Worm (Caenorhabditis elegans) whole organism, L2 larva: ENCODE data around the gene srh-286.
A peak's percentile ranks its signal among the peaks of the same experiment; 100 is the strongest.
"Not testable (repeated sequence)": the region's sequence is repeated elsewhere in the genome, so short reads cannot be mapped to it uniquely, and the experiment has no call there.

ENCODE experiments used
- C34F6.9 ChIP-seq: fragments of 150-350 bp; optimal IDR thresholded peaks from 2 replicates; lab custom pipeline; 2014; ENCODE audit warnings: missing biosample characterization, missing genetic modification characterization
- F13H6.1 ChIP-seq: sonication (generic microtip); optimal IDR thresholded peaks from 2 replicates; lab custom pipeline; 2016; ENCODE audit warnings: missing genetic modification characterization, missing compliant biosample characterization
- R02D3.7 ChIP-seq: fragments of 150-350 bp; optimal IDR thresholded peaks from 2 replicates; lab custom pipeline; 2014; ENCODE audit warnings: missing biosample characterization, missing genetic modification characterization
- Y55F3AM.14 ChIP-seq: fragments of 200-800 bp; sonication (Bioruptor generic); optimal IDR thresholded peaks from 2 replicates; lab custom pipeline; 2018; ENCODE audit warnings: mild to moderate bottlenecking, missing genetic modification characterization, missing compliant biosample characterization
- ZK546.5 ChIP-seq: sonication (generic microtip); optimal IDR thresholded peaks from 2 replicates; lab custom pipeline; 2017; ENCODE audit warnings: missing biosample characterization, missing genetic modification characterization
- alr-1 ChIP-seq: fragments of 150-350 bp; optimal IDR thresholded peaks from 2 replicates; lab custom pipeline; 2014; ENCODE audit warnings: missing biosample characterization, missing genetic modification characterization
- ama-1 ChIP-seq: fragments of 150-350 bp; optimal IDR thresholded peaks from 2 replicates; lab custom pipeline; 2018; ENCODE audit warnings: inconsistent platforms
- blmp-1 ChIP-seq: sonication (generic microtip); optimal IDR thresholded peaks from 2 replicates; lab custom pipeline; 2017; ENCODE audit warnings: missing genetic modification characterization, mild to moderate bottlenecking, missing compliant biosample characterization, antibody characterized with exemption, moderate library complexity; ENCODE audit not compliant: insufficient read depth
- ceh-16 ChIP-seq: fragments of 150-350 bp; optimal IDR thresholded peaks from 2 replicates; lab custom pipeline; 2014; ENCODE audit warnings: missing biosample characterization, missing genetic modification characterization
- ceh-82 ChIP-seq: fragments of 150-350 bp; optimal IDR thresholded peaks from 2 replicates; lab custom pipeline; 2014; ENCODE audit warnings: missing biosample characterization, missing genetic modification characterization
- crh-2 ChIP-seq: sonication (generic microtip); optimal IDR thresholded peaks from 2 replicates; lab custom pipeline; 2017; ENCODE audit warnings: missing biosample characterization, missing genetic modification characterization
- dmd-4 ChIP-seq: sonication (generic microtip); optimal IDR thresholded peaks from 2 replicates; lab custom pipeline; 2017; ENCODE audit warnings: missing biosample characterization, missing genetic modification characterization
- egl-27 ChIP-seq: sonication (generic microtip); optimal IDR thresholded peaks from 3 replicates; lab custom pipeline; 2017; ENCODE audit warnings: missing biosample characterization, missing genetic modification reagents, missing genetic modification characterization
- elt-1 ChIP-seq: fragments of 150-350 bp; optimal IDR thresholded peaks from 2 replicates; lab custom pipeline; 2014; ENCODE audit warnings: missing biosample characterization, missing genetic modification characterization
- gmeb-1 ChIP-seq: fragments of 150-350 bp; optimal IDR thresholded peaks from 2 replicates; lab custom pipeline; 2014; ENCODE audit warnings: missing biosample characterization, missing genetic modification characterization
- lin-11 ChIP-seq: fragments of 150-350 bp; sonication (generic microtip); optimal IDR thresholded peaks from 2 replicates; lab custom pipeline; 2014; ENCODE audit warnings: missing biosample characterization, missing genetic modification characterization, inconsistent platforms, mixed read lengths
- lin-13 ChIP-seq: fragments of 150-350 bp; optimal IDR thresholded peaks from 2 replicates; lab custom pipeline; 2014; ENCODE audit warnings: missing biosample characterization, missing genetic modification reagents, missing genetic modification characterization
- lin-39 ChIP-seq: fragments of 150-350 bp; optimal IDR thresholded peaks from 2 replicates; lab custom pipeline; 2014; ENCODE audit warnings: missing biosample characterization, missing genetic modification reagents, missing genetic modification characterization
- lsy-2 ChIP-seq, 2 experiments: fragments of 150-350 bp in 1 of 2; sonication (generic microtip) in 1 of 2; optimal IDR thresholded peaks; 2 replicates each; lab custom pipeline; 2014 to 2017; ENCODE audit warnings: missing biosample characterization in 2 of 2, missing genetic modification characterization in 2 of 2
- mab-5 ChIP-seq: fragments of 150-350 bp; optimal IDR thresholded peaks from 2 replicates; lab custom pipeline; 2014; ENCODE audit warnings: missing biosample characterization, missing genetic modification characterization
- mbf-1 ChIP-seq: sonication (generic microtip); optimal IDR thresholded peaks from 2 replicates; lab custom pipeline; 2017; ENCODE audit warnings: missing biosample characterization, missing genetic modification characterization
- nhr-10 ChIP-seq: sonication (generic microtip); optimal IDR thresholded peaks from 2 replicates; lab custom pipeline; 2017; ENCODE audit warnings: missing biosample characterization, missing genetic modification characterization
- nhr-11 ChIP-seq: fragments of 150-350 bp; optimal IDR thresholded peaks from 2 replicates; lab custom pipeline; 2014; ENCODE audit warnings: missing biosample characterization, missing genetic modification characterization
- nhr-12 ChIP-seq: fragments of 150-350 bp; optimal IDR thresholded peaks from 2 replicates; lab custom pipeline; 2014; ENCODE audit warnings: missing biosample characterization, missing genetic modification characterization
- nhr-129 ChIP-seq: fragments of 150-350 bp; optimal IDR thresholded peaks from 2 replicates; lab custom pipeline; 2014; ENCODE audit warnings: missing biosample characterization, missing genetic modification characterization
- nhr-21 ChIP-seq: fragments of 150-350 bp; optimal IDR thresholded peaks from 2 replicates; lab custom pipeline; 2014; ENCODE audit warnings: missing biosample characterization, missing genetic modification characterization
- nhr-23 ChIP-seq: fragments of 150-350 bp; optimal IDR thresholded peaks from 2 replicates; lab custom pipeline; 2014; ENCODE audit warnings: missing biosample characterization, missing genetic modification reagents, missing genetic modification characterization
- nhr-237 ChIP-seq: fragments of 150-350 bp; optimal IDR thresholded peaks from 2 replicates; lab custom pipeline; 2014; ENCODE audit warnings: missing biosample characterization, missing genetic modification characterization
- nhr-77 ChIP-seq: fragments of 150-350 bp; optimal IDR thresholded peaks from 2 replicates; lab custom pipeline; 2014; ENCODE audit warnings: missing biosample characterization, missing genetic modification characterization
- peb-1 ChIP-seq: fragments of 150-350 bp; optimal IDR thresholded peaks from 2 replicates; lab custom pipeline; 2014; ENCODE audit warnings: missing biosample characterization, missing genetic modification characterization
- sem-4 ChIP-seq: fragments of 150-350 bp; optimal IDR thresholded peaks from 2 replicates; lab custom pipeline; 2014; ENCODE audit warnings: missing biosample characterization, missing genetic modification reagents, missing genetic modification characterization
- sma-3 ChIP-seq: sonication (generic microtip); optimal IDR thresholded peaks from 2 replicates; lab custom pipeline; 2016; ENCODE audit warnings: missing genetic modification reagents, missing genetic modification characterization, missing compliant biosample characterization
- sma-9 ChIP-seq, 2 experiments: fragments of 150-350 bp in 1 of 2; sonication (generic microtip) in 1 of 2; optimal IDR thresholded peaks; 2 replicates each; lab custom pipeline; 2014 to 2016; ENCODE audit warnings: missing genetic modification characterization in 2 of 2, mild to moderate bottlenecking in 1 of 2, missing biosample characterization in 1 of 2, missing compliant biosample characterization in 1 of 2, missing genetic modification reagents in 1 of 2, moderate library complexity in 1 of 2
- snpc-4 ChIP-seq: fragments of 150-350 bp; optimal IDR thresholded peaks from 2 replicates; lab custom pipeline; 2014; ENCODE audit warnings: missing biosample characterization, missing genetic modification characterization
- unc-39 ChIP-seq: fragments of 150-350 bp; optimal IDR thresholded peaks from 2 replicates; lab custom pipeline; 2014; ENCODE audit warnings: missing biosample characterization, missing genetic modification characterization
- unc-55 ChIP-seq: fragments of 150-350 bp; sonication (generic microtip); optimal IDR thresholded peaks from 3 replicates; lab custom pipeline; 2014; ENCODE audit warnings: missing biosample characterization, missing genetic modification reagents, missing genetic modification characterization
- unc-62 ChIP-seq: fragments of 150-350 bp; optimal IDR thresholded peaks from 2 replicates; lab custom pipeline; 2014; ENCODE audit warnings: missing biosample characterization, missing genetic modification reagents, missing genetic modification characterization
- zag-1 ChIP-seq: fragments of 150-350 bp; optimal IDR thresholded peaks from 2 replicates; lab custom pipeline; 2014; ENCODE audit warnings: missing biosample characterization, missing genetic modification characterization
- ztf-1 ChIP-seq: fragments of 200-800 bp; sonication (Bioruptor generic); conservative IDR thresholded peaks from 2 replicates; pipeline ENCODE4 v1.3.6; 2022; ENCODE audit warnings: missing genetic modification characterization, missing compliant biosample characterization
- ztf-11 ChIP-seq: sonication (generic microtip); optimal IDR thresholded peaks from 2 replicates; lab custom pipeline; 2017; ENCODE audit warnings: missing biosample characterization, missing genetic modification characterization

Gene srh-286

DNA sequence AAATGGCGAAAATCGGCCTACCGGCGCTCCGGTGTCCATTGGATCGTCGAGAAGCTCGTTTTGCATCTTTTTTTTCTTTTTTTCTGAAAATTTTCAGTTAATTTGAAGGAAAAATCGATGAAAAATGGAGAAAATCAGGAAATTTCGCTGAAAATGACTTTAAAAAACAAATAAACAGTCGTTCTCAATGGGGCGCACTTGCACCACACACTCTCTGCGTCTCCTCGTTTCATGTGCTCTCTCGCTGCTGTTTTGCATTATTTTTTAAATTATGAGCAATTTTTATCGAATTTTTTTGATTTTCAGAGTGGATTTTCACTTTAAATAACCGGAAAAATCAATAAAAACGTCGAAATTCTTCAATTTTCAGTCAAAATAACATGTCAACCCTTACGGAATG is 26.6 kb upstream of the srh-286 start, which contains the start of gene csn-1:
csn-1 (minus strand) TSS at position 83 of the 400 bp plus-strand sequence.
- TF ChIP-seq nhr-129 (tag; lab: Kevin White, UChicago) (no peak), sma-3 (GFP tag; lab: Kevin White, UChicago) (no peak), nhr-21 (no peak), sma-9 (GFP tag; optimal IDR thresholded peaks at IDR 0.05; lab: Kevin White, UChicago) (no peak), sma-9 (tag; optimal IDR thresholded peaks at IDR 0.05; lab: Kevin White, UChicago) (no peak), egl-27 (no peak), crh-2 (tag; lab: Kevin White, UChicago) (no peak), lin-13 (GFP tag; lab: Kevin White, UChicago) (peak; percentile 4), nhr-23 (tag; lab: Kevin White, UChicago) (no peak), dmd-4 (tag; lab: Kevin White, UChicago) (no peak), unc-55 (GFP tag; lab: Kevin White, UChicago) (peak; percentile 31), ztf-1 (no peak)

DNA sequence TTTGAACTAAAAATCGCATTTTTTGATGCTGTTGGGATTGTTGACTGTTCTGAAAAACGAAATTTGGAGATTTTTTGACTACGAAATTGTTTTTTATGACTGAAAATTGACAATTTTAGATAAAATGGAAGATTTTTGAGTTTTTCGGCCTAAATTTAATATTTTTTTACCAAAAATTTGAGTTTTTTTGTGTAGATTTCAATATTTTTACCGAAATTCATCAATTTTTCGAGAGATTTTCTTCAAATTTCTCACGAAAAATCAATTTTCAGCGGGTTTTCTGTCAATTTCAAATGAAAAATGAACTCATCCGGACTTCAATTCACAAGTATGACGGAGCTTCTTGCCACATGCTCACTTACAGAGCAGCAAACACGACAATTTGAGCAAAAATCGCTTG is 21.3 kb upstream of the srh-286 start, which contains the start of gene Y59A8A.8:
Y59A8A.8 (plus strand) TSS at position 301 of the 400 bp plus-strand sequence.
- TF ChIP-seq zag-1; lin-39; nhr-23 (tag; lab: Kevin White, UChicago): not testable (repeated sequence)
- TF ChIP-seq, all 48 proteins: peak for 0; not testable (repeated sequence) for 48

DNA sequence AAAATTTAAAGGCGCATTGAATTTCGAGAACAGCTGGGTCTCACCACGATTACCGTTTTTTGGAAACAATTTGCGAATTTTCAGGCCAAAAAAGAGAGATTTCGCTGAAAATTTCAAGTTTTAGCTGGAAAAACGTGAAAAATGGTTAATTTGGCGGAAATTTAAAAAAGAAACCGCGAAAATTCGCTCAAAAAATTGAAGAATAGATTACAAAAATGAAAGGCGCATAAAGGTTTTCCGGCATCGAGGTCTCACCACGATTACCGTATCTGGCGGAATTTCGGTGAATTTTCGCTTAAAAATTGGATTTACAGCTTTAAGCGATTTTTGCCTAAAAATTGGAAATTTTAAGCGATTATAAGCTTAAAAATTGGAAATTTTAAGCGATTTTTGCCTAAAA is 15.5 kb upstream of the srh-286 start:
- no peak for TF ChIP-seq nhr-11 (tag; lab: Kevin White, UChicago)
- TF ChIP-seq mbf-1 (tag; lab: Kevin White, UChicago) = no peak
- no peak for TF ChIP-seq F13H6.1 (tag; lab: Kevin White, UChicago)
- no peak for TF ChIP-seq ama-1
- no peak for TF ChIP-seq lsy-2 (tag; optimal IDR thresholded peaks at IDR 0.05; lab: Kevin White, UChicago)
- TF ChIP-seq nhr-12 (tag; lab: Kevin White, UChicago) = no peak
- no peak for TF ChIP-seq sma-3 (GFP tag; lab: Kevin White, UChicago)
- no peak for TF ChIP-seq mab-5 (tag; lab: Kevin White, UChicago)
- no peak for TF ChIP-seq sma-9 (GFP tag; optimal IDR thresholded peaks at IDR 0.05; lab: Kevin White, UChicago)
- no peak for TF ChIP-seq sma-9 (tag; optimal IDR thresholded peaks at IDR 0.05; lab: Kevin White, UChicago)
- TF ChIP-seq ceh-16 (tag; lab: Kevin White, UChicago) = no peak
- TF ChIP-seq elt-1 = no peak
- TF ChIP-seq crh-2 (tag; lab: Kevin White, UChicago) = no peak
- no peak for TF ChIP-seq alr-1 (tag; lab: Kevin White, UChicago)
- TF ChIP-seq nhr-129 (tag; lab: Kevin White, UChicago) = no peak
- TF ChIP-seq dmd-4 (tag; lab: Kevin White, UChicago) = no peak

ce11 chrV:17859065-17859464 is 15.1 kb upstream of the srh-286 start:
- TF ChIP-seq unc-62 (no peak), C34F6.9 (tag; lab: Kevin White, UChicago) (no peak), gmeb-1 (tag; lab: Kevin White, UChicago) (no peak), nhr-10 (no peak), snpc-4 (no peak), unc-39 (tag; lab: Kevin White, UChicago) (no peak), ama-1 (no peak), F13H6.1 (tag; lab: Kevin White, UChicago) (no peak), ceh-16 (tag; lab: Kevin White, UChicago) (no peak), unc-55 (GFP tag; lab: Kevin White, UChicago) (no peak), sma-9 (GFP tag; optimal IDR thresholded peaks at IDR 0.05; lab: Kevin White, UChicago) (no peak), sma-9 (tag; optimal IDR thresholded peaks at IDR 0.05; lab: Kevin White, UChicago) (no peak), peb-1 (tag; lab: Kevin White, UChicago) (no peak), alr-1 (tag; lab: Kevin White, UChicago) (no peak), R02D3.7 (tag; lab: Kevin White, UChicago) (no peak)

- TF ChIP-seq ama-1 (no peak), unc-39 (tag; lab: Kevin White, UChicago) (no peak), peb-1 (tag; lab: Kevin White, UChicago) (no peak), nhr-237 (tag; lab: Kevin White, UChicago) (peak; percentile 32), ceh-82 (tag; lab: Kevin White, UChicago) (no peak), nhr-129 (tag; lab: Kevin White, UChicago) (peak; percentile 91), nhr-77 (tag; lab: Kevin White, UChicago) (no peak), nhr-12 (tag; lab: Kevin White, UChicago) (no peak), snpc-4 (peak; percentile 76), crh-2 (tag; lab: Kevin White, UChicago) (peak; percentile 96), ceh-16 (tag; lab: Kevin White, UChicago) (peak; percentile 23), F13H6.1 (tag; lab: Kevin White, UChicago) (peak; percentile 94), ztf-1 (no peak), dmd-4 (tag; lab: Kevin White, UChicago) (no peak), sem-4 (tag; lab: Kevin White, UChicago) (peak; percentile 55), nhr-21 (peak; percentile 67), egl-27 (peak; percentile 80), C34F6.9 (tag; lab: Kevin White, UChicago) (peak; percentile 88), alr-1 (tag; lab: Kevin White, UChicago) (no peak), ZK546.5 (tag; lab: Kevin White, UChicago) (no peak), blmp-1 (tag; lab: Kevin White, UChicago) (peak; percentile 29), ztf-11 (peak; percentile 2), lin-11 (tag; lab: Kevin White, UChicago) (peak; percentile 91), Y55F3AM.14 (GFP tag; lab: Kevin White, UChicago) (no peak), nhr-11 (tag; lab: Kevin White, UChicago) (no peak), zag-1 (peak; percentile 74), sma-3 (GFP tag; lab: Kevin White, UChicago) (peak; percentile 72), unc-62 (no peak), nhr-10 (no peak)
Observed at ce11 chrV:17857901-17858300, 13.9 kb upstream of the srh-286 start.
